Worm (Caenorhabditis elegans): Measurements from ENCODE around the gene thn-5.

Gene thn-5

DNA sequence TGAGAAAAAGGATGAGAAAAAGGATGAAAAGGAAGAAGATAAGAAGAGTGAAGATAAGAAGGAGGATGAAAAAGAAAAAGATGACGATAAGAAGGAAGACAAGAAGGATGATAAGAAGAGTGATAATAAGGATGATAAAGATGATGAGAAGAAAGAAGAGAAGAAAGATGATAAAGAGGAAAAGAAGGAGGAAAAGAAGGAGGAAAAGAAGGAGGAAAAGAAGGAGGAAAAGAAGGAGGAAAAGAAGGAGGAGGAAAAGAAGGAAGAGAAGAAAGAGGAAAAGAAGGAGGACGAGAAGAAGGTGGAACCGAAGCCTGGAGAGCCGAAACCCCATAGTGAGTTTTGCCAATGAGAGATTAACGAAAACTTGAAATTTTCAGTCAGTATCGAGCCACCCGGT, 42.8 kb downstream of the thn-5 start:
- TF ChIP-seq mab-5 (tag; optimal IDR thresholded peaks at IDR 0.05): no peak

DNA sequence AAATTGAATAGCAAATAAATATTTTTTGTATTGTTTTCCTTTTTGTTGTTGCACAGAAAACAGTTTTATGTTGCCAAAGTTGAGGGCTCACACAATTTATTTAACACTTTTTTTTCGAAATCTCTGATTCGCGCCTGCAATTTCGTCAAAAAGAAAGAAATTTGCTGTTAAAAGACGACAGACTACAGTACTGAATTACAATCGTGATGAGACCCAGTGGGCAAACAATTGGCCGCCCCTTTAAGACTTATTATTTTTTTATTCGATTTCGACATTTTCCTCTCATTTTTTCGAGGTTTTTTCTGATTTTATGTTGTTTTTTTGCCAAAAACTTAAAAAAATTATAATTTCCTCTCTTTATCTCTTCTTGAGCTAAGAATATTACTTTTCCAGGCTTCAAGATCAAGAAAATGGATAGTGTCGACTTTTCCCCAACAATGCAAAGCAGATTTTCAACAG, 43.5 kb downstream of the thn-5 start, which contains the start of gene slfl-4:
TSS of gene slfl-4 (plus strand) at position 409 of the 459 bp plus-strand sequence.
- TF ChIP-seq zag-1 (tag; optimal IDR thresholded peaks at IDR 0.05): no peak
- no peak for TF ChIP-seq sem-4 (tag; optimal IDR thresholded peaks at IDR 0.05)
- no peak for TF ChIP-seq nhr-11 (tag; optimal IDR thresholded peaks at IDR 0.05)
- TF ChIP-seq ZK546.5 (tag; optimal IDR thresholded peaks at IDR 0.05): no peak
- TF ChIP-seq nhr-6 (tag; optimal IDR thresholded peaks at IDR 0.05): no peak
- no peak for TF ChIP-seq nhr-25 (tag; optimal IDR thresholded peaks at IDR 0.05)
- no peak for TF ChIP-seq ztf-11 (tag; optimal IDR thresholded peaks at IDR 0.05)
- TF ChIP-seq unc-62 (GFP tag; optimal IDR thresholded peaks at IDR 0.05): no peak
- TF ChIP-seq ceh-16 (tag; optimal IDR thresholded peaks at IDR 0.05): no peak
- TF ChIP-seq mdl-1 (tag; optimal IDR thresholded peaks at IDR 0.05): no peak
- no peak for TF ChIP-seq R02D3.7 (tag; optimal IDR thresholded peaks at IDR 0.05)
- no peak for TF ChIP-seq skn-1 (tag; optimal IDR thresholded peaks at IDR 0.05)
- no peak for TF ChIP-seq lsy-2 (tag; optimal IDR thresholded peaks at IDR 0.05)
- no peak for TF ChIP-seq elt-1 (tag; optimal IDR thresholded peaks at IDR 0.05)

DNA sequence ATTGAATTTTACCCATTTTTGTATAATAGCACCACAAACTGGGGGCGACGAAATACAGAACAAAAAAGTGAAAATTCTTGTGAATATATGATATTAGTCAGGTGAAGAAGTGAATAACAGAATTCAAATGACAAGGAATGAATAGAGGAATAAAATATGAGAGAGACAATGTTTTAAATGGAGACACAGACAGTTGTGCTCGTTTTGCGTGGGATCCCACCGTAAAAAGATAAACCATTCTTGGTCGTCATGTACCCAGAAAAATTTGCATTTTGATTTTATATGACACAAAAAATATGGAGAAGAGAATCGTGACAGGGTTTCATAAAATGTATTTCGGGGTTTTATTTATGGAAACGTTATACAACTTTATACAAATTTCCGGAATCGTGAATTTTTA, 47.1 kb downstream of the thn-5 start, which contains the start of gene F36H12.17:
TSS of gene F36H12.17 (minus strand) at position 101 of the 400 bp plus-strand sequence.
- TF ChIP-seq nhr-25 (tag; optimal IDR thresholded peaks at IDR 0.05): no peak
- no peak for TF ChIP-seq snpc-4 (tag; optimal IDR thresholded peaks at IDR 0.05)
- no peak for TF ChIP-seq R02D3.7 (tag; optimal IDR thresholded peaks at IDR 0.05)
- TF ChIP-seq unc-39 (tag; optimal IDR thresholded peaks at IDR 0.05): no peak
- no peak for TF ChIP-seq crh-2 (tag; optimal IDR thresholded peaks at IDR 0.05)
- no peak for TF ChIP-seq nhr-129 (tag; optimal IDR thresholded peaks at IDR 0.05)
- no peak for TF ChIP-seq ztf-1 (GFP tag; conservative IDR thresholded peaks at IDR 0.05)
- TF ChIP-seq lsy-2 (tag; optimal IDR thresholded peaks at IDR 0.05): no peak
- TF ChIP-seq sma-3 (GFP tag; optimal IDR thresholded peaks at IDR 0.05): no peak
- no peak for TF ChIP-seq ztf-4 (tag; optimal IDR thresholded peaks at IDR 0.05)

DNA sequence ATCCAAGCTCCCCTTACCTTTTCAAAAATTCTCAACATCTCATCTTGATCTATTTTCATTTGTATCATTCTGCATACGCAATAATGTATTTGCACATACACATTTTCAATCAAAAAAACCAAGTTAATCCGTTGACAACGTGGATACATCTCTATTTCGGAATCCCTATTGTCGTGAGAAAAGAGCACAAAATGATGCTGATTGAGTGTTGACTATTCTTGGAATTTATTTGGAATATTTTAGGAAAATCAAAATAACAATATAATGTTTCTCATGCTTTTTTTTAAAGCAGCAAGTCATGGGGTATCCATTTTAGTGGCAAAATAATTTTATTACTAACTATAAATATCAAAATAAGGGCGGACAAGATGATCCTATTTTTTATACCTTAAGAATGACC, 50.8 kb downstream of the thn-5 start:
- TF ChIP-seq lin-11 (tag; optimal IDR thresholded peaks at IDR 0.05) (no peak), nhr-11 (tag; optimal IDR thresholded peaks at IDR 0.05) (no peak), unc-39 (tag; optimal IDR thresholded peaks at IDR 0.05) (no peak), sma-3 (GFP tag; optimal IDR thresholded peaks at IDR 0.05) (no peak), nhr-25 (tag; optimal IDR thresholded peaks at IDR 0.05) (no peak), nhr-10 (tag; optimal IDR thresholded peaks at IDR 0.05) (no peak), ZK546.5 (tag; optimal IDR thresholded peaks at IDR 0.05) (no peak), blmp-1 (tag; optimal IDR thresholded peaks at IDR 0.05; ENCODE audit: insufficient read depth) (no peak), egl-27 (tag; optimal IDR thresholded peaks at IDR 0.05) (no peak), lin-13 (GFP tag; optimal IDR thresholded peaks at IDR 0.05) (no peak), ceh-16 (tag; optimal IDR thresholded peaks at IDR 0.05) (no peak), mbf-1 (tag; optimal IDR thresholded peaks at IDR 0.05) (no peak)

Measured in whole organism, L2 larva.